Worm (Caenorhabditis elegans): ENCODE data around the gene cnc-9.

DNA sequence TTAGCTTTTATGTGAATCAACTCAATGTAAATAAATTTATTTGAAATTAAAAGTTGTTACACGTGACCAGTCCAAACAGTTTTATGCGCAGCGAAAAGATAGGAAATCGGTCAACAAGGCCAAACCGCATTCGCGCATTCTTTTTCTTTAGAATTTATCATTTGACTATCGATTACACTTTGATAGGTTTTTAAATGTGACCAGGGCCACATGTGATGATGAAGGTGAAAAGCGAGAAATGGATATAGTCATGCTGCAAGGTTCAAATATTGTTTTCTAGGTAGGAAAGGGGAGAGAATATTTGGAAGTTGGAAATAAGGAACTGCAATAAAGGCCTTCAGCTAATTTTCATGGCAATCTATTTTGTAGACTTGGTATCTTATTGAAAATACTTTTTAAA, 36.9 kb upstream of the cnc-9 start:
- no peak for TF ChIP-seq aly-1 (tag; optimal IDR thresholded peaks at IDR 0.05)
- TF ChIP-seq hnd-1 (tag; optimal IDR thresholded peaks at IDR 0.05), result no peak
- no peak for TF ChIP-seq hmg-4 (GFP tag; optimal IDR thresholded peaks at IDR 0.05)
- TF ChIP-seq sea-1 (GFP tag; conservative IDR thresholded peaks at IDR 0.05), result no peak
- no peak for TF ChIP-seq tra-4 (tag; optimal IDR thresholded peaks at IDR 0.05)
- no peak for TF ChIP-seq B0310.2 (tag; optimal IDR thresholded peaks at IDR 0.05)
- no peak for TF ChIP-seq ama-1 (optimal IDR thresholded peaks at IDR 0.05)
- no peak for TF ChIP-seq F13C5.2 (tag; optimal IDR thresholded peaks at IDR 0.05)

All from whole organism, early embryonic.